Worm (Caenorhabditis elegans) whole organism, L1 larva: ENCODE measurements around the gene rsd-3.

ENCODE experiments used
- C34B4.2 ChIP-seq: sonication (generic microtip); optimal IDR thresholded peaks from 2 replicates; lab custom pipeline; 2017; ENCODE audit warnings: mild to moderate bottlenecking, missing genetic modification characterization, missing compliant biosample characterization
- F16B12.6 ChIP-seq: fragments of 150-350 bp; optimal IDR thresholded peaks from 2 replicates; lab custom pipeline; 2014; ENCODE audit warnings: missing biosample characterization, missing genetic modification characterization
- Y116A8C.19 ChIP-seq: sonication (generic microtip); optimal IDR thresholded peaks from 2 replicates; lab custom pipeline; 2016; ENCODE audit warnings: missing compliant biosample characterization, missing genetic modification characterization, borderline replicate concordance
- blmp-1 ChIP-seq: fragments of 150-350 bp; optimal IDR thresholded peaks from 2 replicates; lab custom pipeline; 2014; ENCODE audit warnings: missing biosample characterization, missing genetic modification characterization
- ceh-63 ChIP-seq: fragments of 200-800 bp; sonication (Bioruptor generic); optimal IDR thresholded peaks from 2 replicates; lab custom pipeline; 2018; ENCODE audit warnings: mild to moderate bottlenecking, missing genetic modification characterization, missing compliant biosample characterization
- ceh-90 ChIP-seq: sonication (generic microtip); optimal IDR thresholded peaks from 2 replicates; lab custom pipeline; 2016; ENCODE audit warnings: missing genetic modification characterization, missing compliant biosample characterization
- dsc-1 ChIP-seq: sonication (generic microtip); optimal IDR thresholded peaks from 2 replicates; lab custom pipeline; 2016; ENCODE audit warnings: mild to moderate bottlenecking, missing genetic modification characterization, missing compliant biosample characterization
- efl-1 ChIP-seq, 4 experiments: fragments of 150-350 bp; optimal IDR thresholded peaks in 3 of 4; peaks in 1 of 4; 1 replicate in 1 of 4; 2 replicates in 3 of 4; lab custom pipeline; 2014; ENCODE audit warnings: missing biosample characterization in 2 of 4, missing genetic modification characterization in 2 of 4, missing genetic modification reagents in 2 of 4
- egl-13 ChIP-seq: sonication (generic microtip); optimal IDR thresholded peaks from 2 replicates; lab custom pipeline; 2016; ENCODE audit warnings: missing genotype, missing genetic modification reagents, missing genetic modification characterization, missing compliant biosample characterization
- elt-3 ChIP-seq, 6 experiments: fragments of 150-350 bp in 1 of 6; sonication (generic microtip); optimal IDR thresholded peaks; 2 replicates each; lab custom pipeline; 2017 to 2018; ENCODE audit warnings: missing biosample characterization in 6 of 6, missing genetic modification characterization in 6 of 6, inconsistent platforms in 1 of 6
- fkh-10 ChIP-seq: sonication (generic microtip); optimal IDR thresholded peaks from 2 replicates; lab custom pipeline; 2017; ENCODE audit warnings: missing biosample characterization, missing genetic modification reagents, missing genetic modification characterization
- fkh-4 ChIP-seq: sonication (generic microtip); optimal IDR thresholded peaks from 2 replicates; lab custom pipeline; 2016; ENCODE audit warnings: missing compliant biosample characterization, missing genetic modification characterization, borderline replicate concordance
- fkh-8 ChIP-seq: sonication (generic microtip); optimal IDR thresholded peaks from 2 replicates; lab custom pipeline; 2016; ENCODE audit warnings: mild to moderate bottlenecking, missing genetic modification characterization, missing compliant biosample characterization
- fos-1 ChIP-seq: fragments of 150-350 bp; optimal IDR thresholded peaks from 2 replicates; lab custom pipeline; 2014; ENCODE audit warnings: missing biosample characterization, missing genetic modification characterization
- hlh-17 ChIP-seq: fragments of 200-800 bp; sonication (Bioruptor generic); optimal IDR thresholded peaks from 2 replicates; lab custom pipeline; 2018; ENCODE audit warnings: missing genetic modification characterization, mild to moderate bottlenecking, missing compliant biosample characterization, moderate library complexity, borderline replicate concordance
- hpl-2 ChIP-seq: fragments of 150-350 bp; optimal IDR thresholded peaks from 2 replicates; lab custom pipeline; 2014; ENCODE audit warnings: missing biosample characterization, missing genetic modification reagents, missing genetic modification characterization
- jun-1 ChIP-seq: fragments of 150-350 bp; optimal IDR thresholded peaks from 2 replicates; lab custom pipeline; 2014; ENCODE audit warnings: missing biosample characterization, missing genetic modification reagents, missing genetic modification characterization
- lin-13 ChIP-seq: fragments of 150-350 bp; optimal IDR thresholded peaks from 2 replicates; lab custom pipeline; 2014; ENCODE audit warnings: missing biosample characterization, missing genetic modification reagents, missing genetic modification characterization
- mab-9 ChIP-seq: fragments of 200-800 bp; sonication (Bioruptor generic); IDR thresholded peaks from 2 replicates; pipeline ENCODE4 v1.3.6; 2022; ENCODE audit warnings: missing genetic modification reagents, missing genetic modification characterization, missing compliant biosample characterization
- mef-2 ChIP-seq: fragments of 150-350 bp; optimal IDR thresholded peaks from 2 replicates; lab custom pipeline; 2014; ENCODE audit warnings: missing biosample characterization, missing genetic modification characterization
- nhr-12 ChIP-seq: sonication (generic microtip); optimal IDR thresholded peaks from 2 replicates; lab custom pipeline; 2017; ENCODE audit warnings: missing biosample characterization, missing genetic modification characterization
- nhr-77 ChIP-seq: fragments of 150-350 bp; optimal IDR thresholded peaks from 2 replicates; lab custom pipeline; 2014; ENCODE audit warnings: missing biosample characterization, missing genetic modification characterization
- nhr-90 ChIP-seq: sonication (generic microtip); optimal IDR thresholded peaks from 2 replicates; lab custom pipeline; 2016; ENCODE audit warnings: mild to moderate bottlenecking, missing genetic modification characterization, missing compliant biosample characterization; ENCODE audit not compliant: poor library complexity
- pag-3 ChIP-seq: sonication (generic microtip); optimal IDR thresholded peaks from 2 replicates; lab custom pipeline; 2017; ENCODE audit warnings: missing genetic modification characterization, mild to moderate bottlenecking, missing compliant biosample characterization, antibody characterized with exemption, borderline replicate concordance; ENCODE audit not compliant: insufficient read depth
- rnt-1 ChIP-seq: sonication (generic microtip); optimal IDR thresholded peaks from 2 replicates; lab custom pipeline; 2016; ENCODE audit warnings: mild to moderate bottlenecking, missing genetic modification characterization, moderate library complexity, missing compliant biosample characterization
- snu-23 ChIP-seq: sonication (generic microtip); optimal IDR thresholded peaks from 2 replicates; lab custom pipeline; 2016; ENCODE audit warnings: missing genetic modification characterization, missing compliant biosample characterization
- sox-4 ChIP-seq: sonication (generic microtip); optimal IDR thresholded peaks from 2 replicates; lab custom pipeline; 2016; ENCODE audit warnings: missing genetic modification characterization, missing compliant biosample characterization
- swsn-7 ChIP-seq: sonication (generic microtip); optimal IDR thresholded peaks from 2 replicates; lab custom pipeline; 2016; ENCODE audit warnings: missing genetic modification characterization, missing compliant biosample characterization
- tlp-1 ChIP-seq: fragments of 150-350 bp; optimal IDR thresholded peaks from 2 replicates; lab custom pipeline; 2014; ENCODE audit warnings: missing biosample characterization, missing genetic modification characterization
- unc-30 ChIP-seq: sonication (generic microtip); optimal IDR thresholded peaks from 2 replicates; lab custom pipeline; 2017; ENCODE audit warnings: missing biosample characterization, missing genetic modification characterization
- unc-98 ChIP-seq: fragments of 200-800 bp; sonication (Bioruptor generic); IDR thresholded peaks from 2 replicates; pipeline ENCODE4 v1.3.6; 2022; ENCODE audit warnings: missing genetic modification characterization, missing compliant biosample characterization
- vab-15 ChIP-seq: sonication (generic microtip); optimal IDR thresholded peaks from 2 replicates; lab custom pipeline; 2017; ENCODE audit warnings: missing genotype, mild to moderate bottlenecking, missing genetic modification characterization, missing compliant biosample characterization
- ztf-4 ChIP-seq: fragments of 150-350 bp; optimal IDR thresholded peaks from 2 replicates; lab custom pipeline; 2014; ENCODE audit warnings: missing biosample characterization, missing genetic modification characterization

The rsd-3 gene

DNA sequence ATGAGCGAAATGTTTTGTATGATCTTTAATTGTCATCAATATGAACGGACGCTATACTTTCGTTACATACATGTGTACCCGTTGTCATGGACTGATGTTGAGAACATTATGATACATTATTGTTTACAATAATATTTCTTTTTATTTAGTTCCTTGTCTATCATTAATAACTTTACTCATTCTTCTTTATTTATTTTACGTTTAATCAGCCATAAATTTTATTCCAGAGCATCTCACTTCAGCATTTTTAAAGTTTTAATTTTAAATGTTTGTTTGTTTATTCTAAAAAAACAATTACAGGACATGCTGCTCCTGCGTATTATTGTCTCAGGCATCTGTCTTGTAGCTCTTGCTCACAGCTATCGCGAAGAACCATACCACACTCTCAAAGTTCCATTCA lies 45.1 kb downstream of the rsd-3 start, which contains the start of gene F54F7.2:
F54F7.2 (plus strand) TSS at position 301 of the 400 bp plus-strand sequence.
- no peak for TF ChIP-seq unc-98 (GFP tag; lab: Robert Waterston, UW)
- no peak for TF ChIP-seq tlp-1

DNA sequence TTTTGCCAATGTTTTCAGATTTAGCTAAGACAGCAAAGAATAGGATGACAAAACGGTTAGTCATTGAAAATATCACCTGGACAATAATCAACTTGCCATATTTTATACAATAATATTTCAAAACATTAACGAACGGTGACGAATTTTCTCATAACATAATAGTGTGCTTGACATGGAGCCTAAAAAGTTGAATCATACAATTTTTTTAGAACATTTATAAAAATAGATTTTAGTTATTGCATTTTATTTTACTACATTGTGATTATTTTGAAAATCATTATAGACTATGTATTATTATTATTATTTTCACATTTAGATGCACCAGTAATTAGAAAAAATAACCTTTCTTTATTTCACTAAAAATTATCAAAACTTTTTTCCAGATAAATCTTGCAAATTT lies 50.3 kb downstream of the rsd-3 start, which contains the start of gene F54F7.9:
F54F7.9 (minus strand) TSS at position 101 of the 400 bp plus-strand sequence.
- TF ChIP-seq mab-9 (GFP tag; lab: Robert Waterston, UW) (no peak), blmp-1 (tag; lab: Kevin White, UChicago) (no peak), elt-3 (tag; optimal IDR thresholded peaks at IDR 0.05; lab: Kevin White, UChicago) (no peak), egl-13 (no peak), jun-1 (tag; lab: Kevin White, UChicago) (no peak), nhr-12 (tag; lab: Kevin White, UChicago) (no peak), unc-30 (tag; lab: Kevin White, UChicago) (no peak)

DNA sequence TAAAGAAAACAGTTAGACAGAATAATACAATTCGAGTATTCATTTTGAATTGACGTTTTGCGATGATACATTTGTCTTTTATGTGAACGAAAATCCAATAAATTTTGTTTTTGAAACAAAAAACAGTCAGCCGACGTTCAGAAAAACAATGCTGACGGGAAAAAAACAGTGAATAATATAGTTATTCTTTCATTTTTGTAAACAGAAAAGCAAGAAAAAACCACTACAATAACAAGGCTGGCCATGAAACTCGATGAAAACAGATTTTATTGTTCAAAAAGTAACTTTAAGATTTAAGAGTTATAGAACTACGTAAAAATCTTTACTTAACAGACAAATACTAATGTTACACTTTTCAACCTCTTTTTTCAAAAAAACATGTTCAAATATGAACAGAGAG lies 51.8 kb downstream of the rsd-3 start, which contains the start of gene F54F7.3:
F54F7.3 (minus strand) TSS at position 101 of the 400 bp plus-strand sequence.
- TF ChIP-seq hlh-17 (GFP tag; lab: Kevin White, UChicago) (no peak), sox-4 (tag; lab: Kevin White, UChicago) (no peak), unc-30 (tag; lab: Kevin White, UChicago) (no peak), efl-1 (optimal IDR thresholded peaks at IDR 0.05; lab: Kevin White, UChicago) (no peak), efl-1 (GFP tag; optimal IDR thresholded peaks at IDR 0.05 in 1 of 2; lab: Kevin White, UChicago) (peak in 1 of 2 experiments; percentile 31), mab-9 (GFP tag; lab: Robert Waterston, UW) (no peak), swsn-7 (tag; lab: Kevin White, UChicago) (no peak)
- TF ChIP-seq, all 84 proteins: peak for 1

DNA sequence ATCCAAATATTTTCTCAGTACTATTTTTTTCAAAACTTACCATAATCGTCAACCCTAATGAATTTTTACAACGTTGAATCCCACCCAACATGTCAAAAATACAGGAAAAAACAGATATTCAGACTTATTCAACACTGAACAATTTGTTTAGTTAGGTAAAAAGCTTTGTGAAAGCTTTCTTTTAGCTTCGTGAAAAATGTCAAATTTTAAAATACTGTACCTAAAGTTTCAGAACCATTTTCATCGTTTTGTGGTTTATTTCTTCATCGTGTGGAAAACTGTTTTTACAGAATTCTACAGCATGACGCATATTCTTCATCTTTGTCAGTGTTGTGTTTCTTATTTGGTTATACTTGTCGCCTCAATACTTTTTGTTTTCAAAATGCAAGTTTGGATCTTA lies 52.3 kb downstream of the rsd-3 start, which contains the start of gene F54F7.14:
F54F7.14 (plus strand) TSS at position 301 of the 400 bp plus-strand sequence.
- TF ChIP-seq snu-23 (GFP tag; lab: Kevin White, UChicago) (no peak), lin-13 (no peak), rnt-1 (tag; lab: Kevin White, UChicago) (no peak), Y116A8C.19 (tag; lab: Kevin White, UChicago) (no peak), vab-15 (tag; lab: Kevin White, UChicago) (no peak), mef-2 (no peak), F16B12.6 (tag; lab: Kevin White, UChicago) (no peak), ztf-4 (tag; lab: Kevin White, UChicago) (no peak), C34B4.2 (tag; lab: Kevin White, UChicago) (no peak), fos-1 (tag; lab: Kevin White, UChicago) (no peak)

DNA sequence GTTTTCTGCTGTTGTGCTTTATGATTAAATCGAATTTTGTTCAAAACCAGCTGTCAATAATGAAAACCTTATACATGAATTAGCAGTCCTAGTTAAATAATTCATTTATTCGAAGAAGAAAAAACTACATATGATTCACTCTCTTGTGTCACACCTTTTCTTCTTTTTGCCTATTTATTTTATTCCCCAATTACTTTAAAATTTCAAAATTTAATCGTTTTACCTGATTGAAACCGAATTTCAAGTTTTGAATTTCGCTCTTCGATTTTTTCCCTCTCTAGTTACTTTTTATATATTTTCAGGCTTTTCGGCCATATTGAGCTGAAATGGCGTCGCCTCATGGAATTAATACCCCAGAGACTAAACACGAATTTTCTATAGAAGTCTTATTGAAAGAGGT lies 54.2 kb downstream of the rsd-3 start, which contains the start of gene xtr-1:
xtr-1 (plus strand) TSS at position 301 of the 400 bp plus-strand sequence.
- TF ChIP-seq hpl-2, result no peak
- no peak for TF ChIP-seq lin-13
- TF ChIP-seq pag-3 (tag; lab: Kevin White, UChicago), result no peak
- TF ChIP-seq fkh-4 (tag; lab: Kevin White, UChicago), result no peak
- no peak for TF ChIP-seq efl-1 (optimal IDR thresholded peaks at IDR 0.05; lab: Kevin White, UChicago)
- TF ChIP-seq efl-1 (GFP tag; optimal IDR thresholded peaks at IDR 0.05 in 1 of 2; lab: Kevin White, UChicago), result no peak
- no peak for TF ChIP-seq ceh-90 (tag; lab: Kevin White, UChicago)
- TF ChIP-seq F16B12.6 (tag; lab: Kevin White, UChicago), result no peak
- no peak for TF ChIP-seq nhr-77 (tag; lab: Kevin White, UChicago)
- TF ChIP-seq fkh-10 (GFP tag; lab: Kevin White, UChicago), result no peak
- TF ChIP-seq nhr-90, result no peak
- no peak for TF ChIP-seq jun-1 (tag; lab: Kevin White, UChicago)
- TF ChIP-seq dsc-1, result no peak
- no peak for TF ChIP-seq fkh-8 (tag; lab: Kevin White, UChicago)
- no peak for TF ChIP-seq nhr-12 (tag; lab: Kevin White, UChicago)
- no peak for TF ChIP-seq ceh-63 (GFP tag; lab: Kevin White, UChicago)
